Worm (Caenorhabditis elegans) whole organism, L3 larva: ENCODE measurements around the gene fbxb-116.

Experiments used
- R02D3.7 ChIP-seq: fragments of 150-350 bp; optimal IDR thresholded peaks from 2 replicates; lab custom pipeline; 2014; ENCODE audit warnings: missing biosample characterization, missing genetic modification characterization
- ceh-16 ChIP-seq: sonication (generic microtip); optimal IDR thresholded peaks from 2 replicates; lab custom pipeline; 2017; ENCODE audit warnings: missing biosample characterization, missing genetic modification characterization
- ceh-28 ChIP-seq: fragments of 150-350 bp; optimal IDR thresholded peaks from 2 replicates; lab custom pipeline; 2014; ENCODE audit warnings: missing biosample characterization, missing genetic modification reagents, missing genetic modification characterization
- ceh-82 ChIP-seq: fragments of 150-350 bp; optimal IDR thresholded peaks from 2 replicates; lab custom pipeline; 2014; ENCODE audit warnings: missing biosample characterization, missing genetic modification characterization
- ceh-9 ChIP-seq: sonication (generic microtip); optimal IDR thresholded peaks from 2 replicates; lab custom pipeline; 2018; ENCODE audit warnings: missing biosample characterization, missing genetic modification characterization
- daf-12 ChIP-seq: fragments of 150-350 bp; optimal IDR thresholded peaks from 2 replicates; lab custom pipeline; 2014; ENCODE audit warnings: missing biosample characterization, missing genetic modification reagents, missing genetic modification characterization
- egl-27 ChIP-seq: sonication (generic microtip); optimal IDR thresholded peaks from 4 replicates; lab custom pipeline; 2017; ENCODE audit warnings: missing biosample characterization, missing genetic modification reagents, missing genetic modification characterization
- elt-1 ChIP-seq: fragments of 150-350 bp; optimal IDR thresholded peaks from 2 replicates; lab custom pipeline; 2014; ENCODE audit warnings: missing biosample characterization, missing genetic modification characterization
- elt-2 ChIP-seq: sonication (generic microtip); optimal IDR thresholded peaks from 2 replicates; lab custom pipeline; 2016; ENCODE audit warnings: missing genetic modification reagents, mild to moderate bottlenecking, missing genetic modification characterization, missing compliant biosample characterization
- fkh-10 ChIP-seq: sonication (generic microtip); optimal IDR thresholded peaks from 2 replicates; lab custom pipeline; 2017; ENCODE audit warnings: missing biosample characterization, missing genetic modification reagents, missing genetic modification characterization
- fkh-2 ChIP-seq: fragments of 150-350 bp; optimal IDR thresholded peaks from 2 replicates; lab custom pipeline; 2014; ENCODE audit warnings: missing biosample characterization, missing genetic modification reagents, missing genetic modification characterization
- fos-1 ChIP-seq: fragments of 150-350 bp; optimal IDR thresholded peaks from 2 replicates; lab custom pipeline; 2014; ENCODE audit warnings: missing biosample characterization, missing genetic modification characterization
- hmg-11 ChIP-seq: sonication (generic microtip); optimal IDR thresholded peaks from 2 replicates; lab custom pipeline; 2016; ENCODE audit warnings: missing genetic modification characterization, missing compliant biosample characterization
- jun-1 ChIP-seq: fragments of 150-350 bp; optimal IDR thresholded peaks from 2 replicates; lab custom pipeline; 2014; ENCODE audit warnings: missing biosample characterization, missing genetic modification reagents, missing genetic modification characterization
- lsy-12 ChIP-seq: sonication (generic microtip); optimal IDR thresholded peaks from 2 replicates; lab custom pipeline; 2016; ENCODE audit warnings: mild to moderate bottlenecking, missing genetic modification characterization, missing compliant biosample characterization
- nfya-1 ChIP-seq: sonication (generic microtip); optimal IDR thresholded peaks from 2 replicates; lab custom pipeline; 2017; ENCODE audit warnings: missing genetic modification characterization, mild to moderate bottlenecking, missing compliant biosample characterization, antibody characterized with exemption, moderate library complexity; ENCODE audit not compliant: insufficient read depth
- nhr-12 ChIP-seq: fragments of 150-350 bp; optimal IDR thresholded peaks from 2 replicates; lab custom pipeline; 2014; ENCODE audit warnings: missing biosample characterization, missing genetic modification characterization
- nhr-237 ChIP-seq: fragments of 150-350 bp; optimal IDR thresholded peaks from 2 replicates; lab custom pipeline; 2014; ENCODE audit warnings: missing biosample characterization, missing genetic modification characterization
- nhr-25 ChIP-seq: sonication (generic microtip); optimal IDR thresholded peaks from 2 replicates; lab custom pipeline; 2017; ENCODE audit warnings: missing biosample characterization, missing genetic modification characterization
- nhr-43 ChIP-seq: sonication (generic microtip); optimal IDR thresholded peaks from 2 replicates; lab custom pipeline; 2016; ENCODE audit warnings: mild to moderate bottlenecking, missing genetic modification characterization, missing compliant biosample characterization; ENCODE audit not compliant: poor library complexity, severe bottlenecking
- pha-4 ChIP-seq: fragments of 150-350 bp; optimal IDR thresholded peaks from 2 replicates; lab custom pipeline; 2014; ENCODE audit warnings: missing biosample characterization, missing genetic modification reagents, missing genetic modification characterization
- pqm-1 ChIP-seq: fragments of 150-350 bp; optimal IDR thresholded peaks from 2 replicates; lab custom pipeline; 2017; ENCODE audit warnings: missing biosample characterization, missing genetic modification characterization, inconsistent platforms
- sea-2 ChIP-seq: fragments of 150-350 bp; sonication (generic microtip); optimal IDR thresholded peaks from 4 replicates; lab custom pipeline; 2014; ENCODE audit warnings: missing biosample characterization, missing genetic modification reagents, missing genetic modification characterization
- skn-1 ChIP-seq: fragments of 150-350 bp; optimal IDR thresholded peaks from 2 replicates; lab custom pipeline; 2014; ENCODE audit warnings: missing biosample characterization, missing genetic modification characterization
- snpc-4 ChIP-seq: fragments of 150-350 bp; optimal IDR thresholded peaks from 2 replicates; lab custom pipeline; 2014; ENCODE audit warnings: missing biosample characterization, missing genetic modification characterization
- tbx-2 ChIP-seq: sonication (generic microtip); optimal IDR thresholded peaks from 2 replicates; lab custom pipeline; 2016; ENCODE audit warnings: mild to moderate bottlenecking, missing genetic modification characterization, missing compliant biosample characterization
- unc-39 ChIP-seq: sonication (generic microtip); optimal IDR thresholded peaks from 4 replicates; lab custom pipeline; 2017; ENCODE audit warnings: missing biosample characterization, missing genetic modification characterization
- unc-62 ChIP-seq: fragments of 150-350 bp; sonication (generic microtip); optimal IDR thresholded peaks from 4 replicates; lab custom pipeline; 2014; ENCODE audit warnings: missing biosample characterization, missing genetic modification reagents, missing genetic modification characterization
- zag-1 ChIP-seq: fragments of 150-350 bp; optimal IDR thresholded peaks from 2 replicates; lab custom pipeline; 2014; ENCODE audit warnings: missing biosample characterization, missing genetic modification characterization
- ztf-11 ChIP-seq: fragments of 150-350 bp; optimal IDR thresholded peaks from 2 replicates; lab custom pipeline; 2014; ENCODE audit warnings: missing biosample characterization, missing genetic modification characterization

The fbxb-116 gene

DNA sequence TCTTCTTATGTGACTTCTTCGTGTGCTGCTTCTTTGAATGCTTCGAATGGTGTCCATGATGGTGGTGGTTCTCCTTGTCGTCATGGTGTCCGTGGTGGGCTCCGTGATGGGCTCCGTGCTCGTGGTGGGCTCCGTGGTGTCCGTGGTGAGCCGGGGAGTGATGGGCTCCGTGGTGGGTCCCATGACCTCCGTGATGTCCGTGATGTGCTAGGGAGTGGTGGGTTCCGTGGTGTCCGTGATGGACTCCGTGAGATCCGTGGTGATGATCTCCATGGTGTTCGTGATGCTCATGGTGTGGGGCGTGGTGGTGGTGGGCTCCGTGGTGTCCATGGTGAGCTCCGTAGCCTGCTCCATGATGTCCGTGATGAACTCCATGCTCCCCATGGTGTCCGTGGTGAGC, 32.4 kb upstream of the fbxb-116 start:
- no peak for TF ChIP-seq unc-62 (GFP tag; lab: Kevin White, UChicago)
- TF ChIP-seq fkh-2 (tag; lab: Kevin White, UChicago) = no peak
- TF ChIP-seq fos-1 (tag; lab: Kevin White, UChicago) = no peak

DNA sequence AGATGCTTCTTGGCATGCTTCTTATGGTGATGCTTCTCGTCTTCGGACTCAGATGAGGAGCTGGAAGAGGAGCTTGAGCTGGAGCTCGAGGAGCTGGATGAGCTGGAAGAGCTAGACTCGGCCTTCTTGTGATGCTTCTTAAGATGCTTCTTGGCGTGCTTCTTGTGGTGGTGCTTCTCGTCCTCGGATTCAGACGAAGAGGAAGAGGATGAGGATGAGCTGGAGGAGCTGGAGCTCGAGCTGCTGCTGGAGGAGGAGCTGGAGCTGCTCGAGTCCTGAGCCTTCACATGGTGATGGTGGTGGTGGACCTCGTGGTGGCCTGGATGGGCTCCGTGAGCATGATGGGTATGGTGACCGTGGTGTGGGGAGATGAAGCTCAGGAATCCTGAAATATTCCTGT, 30.8 kb upstream of the fbxb-116 start:
- TF ChIP-seq tbx-2 (tag; lab: Kevin White, UChicago) (no peak), jun-1 (tag; lab: Kevin White, UChicago) (no peak), egl-27 (tag; lab: Kevin White, UChicago) (no peak), nhr-237 (tag; lab: Kevin White, UChicago) (no peak), ceh-28 (tag; lab: Kevin White, UChicago) (no peak), ztf-11 (tag; lab: Kevin White, UChicago) (no peak), nhr-25 (tag; lab: Kevin White, UChicago) (no peak)

DNA sequence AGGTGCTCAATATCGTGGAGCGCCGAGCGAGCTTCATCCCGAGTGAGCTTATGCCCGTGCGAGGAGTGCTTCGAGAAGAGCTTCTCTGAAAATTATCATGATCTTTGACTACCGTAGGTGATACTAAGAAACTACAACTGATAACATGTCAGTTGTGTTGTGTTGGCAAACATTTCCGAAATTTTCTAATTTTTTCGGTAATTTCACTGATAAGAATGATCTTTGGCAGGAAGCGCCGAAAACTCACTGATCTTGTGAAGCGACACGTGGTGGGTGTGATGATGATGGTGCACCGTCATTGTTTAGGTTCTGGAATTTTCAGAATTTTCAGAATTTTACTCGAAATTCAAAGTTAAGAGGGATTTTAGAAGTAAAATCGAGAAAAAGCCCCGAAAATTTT, 30.3 kb upstream of the fbxb-116 start, which contains the start of gene Y39B6A.1:
Gene Y39B6A.1 (minus strand): TSS at position 309 of the 400 bp plus-strand sequence.
- peak; percentile 81 for TF ChIP-seq elt-2 (tag; lab: Kevin White, UChicago)
- no peak for TF ChIP-seq unc-39 (tag; lab: Kevin White, UChicago)
- peak; percentile 68 for TF ChIP-seq pqm-1

DNA sequence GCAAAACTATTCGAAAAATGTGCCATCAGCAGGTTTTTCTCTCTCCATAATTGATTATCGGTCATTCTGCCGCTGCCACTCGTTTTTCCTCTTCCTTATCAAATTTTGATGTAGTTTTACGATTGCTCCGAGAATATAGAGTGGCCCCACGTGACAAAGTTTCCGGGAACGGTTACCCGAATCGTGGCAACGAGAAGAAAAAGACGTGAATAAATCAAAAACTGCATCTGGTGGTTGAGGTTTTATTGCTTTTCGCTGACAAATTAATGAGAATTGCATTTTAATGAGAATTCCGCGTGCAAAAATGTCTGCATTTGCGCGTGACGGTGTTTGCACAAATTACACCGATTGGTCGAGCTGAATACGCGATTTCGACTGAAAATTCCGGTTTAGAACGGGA, 28.1 kb upstream of the fbxb-116 start:
- TF ChIP-seq nfya-1 (tag; lab: Kevin White, UChicago) (peak; percentile 11), jun-1 (tag; lab: Kevin White, UChicago) (peak; percentile 50), pqm-1 (peak; percentile 93), lsy-12 (tag; lab: Kevin White, UChicago) (no peak), elt-2 (tag; lab: Kevin White, UChicago) (peak; percentile 96)

DNA sequence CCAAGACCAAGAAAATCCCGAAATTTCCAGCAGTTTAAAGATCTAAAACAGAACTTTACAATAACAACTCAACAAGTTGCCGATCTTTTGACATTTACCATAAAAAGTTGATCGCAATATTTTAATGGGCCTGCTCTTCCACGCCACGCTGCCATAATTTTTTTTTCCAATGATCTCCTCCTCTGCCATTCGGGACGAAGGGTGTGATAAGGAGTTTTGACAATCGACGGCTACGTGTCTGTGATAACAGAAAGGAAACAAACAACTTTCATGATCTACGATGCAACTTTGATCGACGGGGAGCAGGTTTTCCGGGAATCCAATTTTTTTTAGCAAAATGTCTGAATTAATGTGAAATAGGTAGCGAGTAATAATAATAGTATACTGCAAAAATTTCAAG, 26.7 kb upstream of the fbxb-116 start:
- TF ChIP-seq pha-4 (tag; lab: Kevin White, UChicago) = peak; percentile 1
- no peak for TF ChIP-seq ceh-28 (tag; lab: Kevin White, UChicago)
- peak; percentile 71 for TF ChIP-seq pqm-1
- no peak for TF ChIP-seq fos-1 (tag; lab: Kevin White, UChicago)
- peak; percentile 92 for TF ChIP-seq elt-2 (tag; lab: Kevin White, UChicago)
- TF ChIP-seq daf-12 (tag; lab: Kevin White, UChicago) = no peak
- no peak for TF ChIP-seq skn-1
- TF ChIP-seq ceh-16 (tag; lab: Kevin White, UChicago) = no peak

DNA sequence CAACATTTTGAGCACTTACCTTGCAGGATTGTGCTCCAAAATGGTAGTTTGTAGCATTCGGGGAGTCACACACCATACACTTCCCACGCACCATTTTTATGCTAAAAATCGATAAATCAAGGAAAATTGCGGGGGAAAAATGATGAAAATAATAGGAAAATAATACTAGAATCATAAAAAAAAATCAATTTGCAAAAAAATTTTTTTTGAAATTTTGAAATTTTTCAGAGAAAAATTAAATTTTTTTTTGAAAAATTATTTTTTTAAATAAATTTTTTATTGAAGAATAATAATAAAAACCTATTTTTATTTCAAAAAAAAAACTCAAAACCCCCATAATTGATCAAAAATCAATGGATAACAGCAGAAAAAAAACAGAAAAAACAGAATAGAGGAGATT, 21.8 kb upstream of the fbxb-116 start, which contains the start of gene nhr-79:
Gene nhr-79 (minus strand): TSS at position 101 of the 400 bp plus-strand sequence.
- TF ChIP-seq pqm-1 (no peak), nhr-43 (no peak), fkh-2 (tag; lab: Kevin White, UChicago) (no peak), unc-62 (GFP tag; lab: Kevin White, UChicago) (no peak), fkh-10 (no peak), ceh-28 (tag; lab: Kevin White, UChicago) (no peak), zag-1 (tag; lab: Kevin White, UChicago) (no peak), nhr-25 (tag; lab: Kevin White, UChicago) (no peak), snpc-4 (no peak), sea-2 (GFP tag; lab: Kevin White, UChicago) (no peak), elt-1 (tag; lab: Kevin White, UChicago) (no peak), ceh-82 (tag; lab: Kevin White, UChicago) (no peak), ceh-9 (tag; lab: Kevin White, UChicago) (no peak), R02D3.7 (tag; lab: Kevin White, UChicago) (no peak), nhr-12 (tag; lab: Kevin White, UChicago) (no peak), hmg-11 (tag; lab: Kevin White, UChicago) (no peak), nfya-1 (tag; lab: Kevin White, UChicago) (no peak)
